Worm (Caenorhabditis elegans): ENCODE data around the gene scl-14.

DNA sequence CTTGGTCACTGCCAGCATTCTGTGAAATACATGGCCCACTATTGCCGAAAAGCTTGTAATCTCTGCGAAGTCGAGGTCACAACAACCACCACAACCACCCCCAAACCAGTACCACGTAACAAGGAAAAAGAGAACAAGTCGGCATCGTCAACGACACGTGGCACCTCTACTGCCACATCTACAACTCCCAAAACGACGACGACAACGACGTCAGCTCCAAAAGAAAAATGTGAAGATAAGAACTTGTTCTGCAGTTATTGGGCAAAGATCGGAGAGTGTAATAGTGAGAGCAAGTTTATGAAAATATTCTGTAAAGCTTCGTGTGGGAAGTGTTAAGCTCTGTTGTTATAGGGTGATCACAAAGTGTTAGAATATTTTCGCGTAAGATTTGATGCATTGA lies 8.1 kb downstream of the scl-14 start:
- TF ChIP-seq lin-39 (tag; optimal IDR thresholded peaks at IDR 0.05) (no peak), elt-3 (tag; optimal IDR thresholded peaks at IDR 0.05) (no peak), skn-1 (tag; optimal IDR thresholded peaks at IDR 0.05) (no peak), nhr-11 (tag; optimal IDR thresholded peaks at IDR 0.05) (no peak), unc-62 (GFP tag; optimal IDR thresholded peaks at IDR 0.05) (no peak), snpc-4 (tag; optimal IDR thresholded peaks at IDR 0.05) (no peak), ama-1 (optimal IDR thresholded peaks at IDR 0.05) (no peak), crh-2 (tag; optimal IDR thresholded peaks at IDR 0.05) (no peak), dmd-4 (tag; optimal IDR thresholded peaks at IDR 0.05) (no peak), R02D3.7 (tag; optimal IDR thresholded peaks at IDR 0.05) (no peak), unc-55 (GFP tag; optimal IDR thresholded peaks at IDR 0.05) (no peak)

Data from whole organism, L2 larva.